Worm (Caenorhabditis elegans) whole organism, mixed stage, embryonic: Measurements from ENCODE around the gene prp-19.

Experiments used
- M03D4.4 ChIP-seq: sonication (generic microtip); optimal IDR thresholded peaks from 2 replicates; lab custom pipeline; 2017; ENCODE audit warnings: mild to moderate bottlenecking, missing genetic modification characterization, missing compliant biosample characterization
- bed-3 ChIP-seq: fragments of 200-800 bp; sonication (Bioruptor generic); optimal IDR thresholded peaks from 3 replicates; lab custom pipeline; 2018; ENCODE audit warnings: mild to moderate bottlenecking, missing genetic modification characterization, moderate library complexity, missing compliant biosample characterization
- blmp-1 ChIP-seq: fragments of 150-350 bp; optimal IDR thresholded peaks from 2 replicates; lab custom pipeline; 2014; ENCODE audit warnings: missing biosample characterization, missing genetic modification characterization
- ceh-39 ChIP-seq: fragments of 150-350 bp; optimal IDR thresholded peaks from 2 replicates; lab custom pipeline; 2014; ENCODE audit warnings: missing biosample characterization, missing genetic modification characterization
- ceh-43 ChIP-seq: fragments of 200-800 bp; sonication (Bioruptor generic); optimal IDR thresholded peaks from 2 replicates; lab custom pipeline; 2018; ENCODE audit warnings: mild to moderate bottlenecking, missing genetic modification characterization, moderate library complexity, missing compliant biosample characterization
- ceh-83 ChIP-seq: fragments of 200-800 bp; sonication (Bioruptor generic); optimal IDR thresholded peaks from 2 replicates; lab custom pipeline; 2018; ENCODE audit warnings: mild to moderate bottlenecking, missing genetic modification characterization, missing compliant biosample characterization
- ces-1 ChIP-seq: fragments of 150-350 bp; optimal IDR thresholded peaks from 2 replicates; lab custom pipeline; 2014; ENCODE audit warnings: missing biosample characterization, missing genetic modification reagents, missing genetic modification characterization
- cnd-1 ChIP-seq: fragments of 200-800 bp; sonication (Bioruptor generic); optimal IDR thresholded peaks from 2 replicates; lab custom pipeline; 2018; ENCODE audit warnings: mild to moderate bottlenecking, missing genetic modification characterization, missing compliant biosample characterization
- drap-1 ChIP-seq: fragments of 200-800 bp; sonication (Bioruptor generic); optimal IDR thresholded peaks from 3 replicates; lab custom pipeline; 2018; ENCODE audit warnings: mild to moderate bottlenecking, missing genetic modification characterization, missing compliant biosample characterization
- elt-1 ChIP-seq: sonication (generic microtip); optimal IDR thresholded peaks from 2 replicates; lab custom pipeline; 2017; ENCODE audit warnings: missing genetic modification characterization, mild to moderate bottlenecking, missing compliant biosample characterization, antibody characterized with exemption, moderate library complexity, borderline replicate concordance; ENCODE audit not compliant: insufficient read depth
- elt-3 ChIP-seq: fragments of 150-350 bp; optimal IDR thresholded peaks from 2 replicates; lab custom pipeline; 2014; ENCODE audit warnings: missing biosample characterization, missing genetic modification characterization
- flh-1 ChIP-seq: fragments of 200-800 bp; sonication (Bioruptor generic); optimal IDR thresholded peaks from 2 replicates; lab custom pipeline; 2018; ENCODE audit warnings: mild to moderate bottlenecking, missing genetic modification characterization, moderate library complexity, missing compliant biosample characterization
- ham-2 ChIP-seq: fragments of 200-800 bp; sonication (Bioruptor generic); optimal IDR thresholded peaks from 2 replicates; lab custom pipeline; 2018; ENCODE audit warnings: mild to moderate bottlenecking, missing genetic modification characterization, missing compliant biosample characterization
- hlh-1 ChIP-seq: fragments of 150-350 bp; optimal IDR thresholded peaks from 2 replicates; lab custom pipeline; 2014; ENCODE audit warnings: missing biosample characterization, missing genetic modification reagents, missing genetic modification characterization
- lin-32 ChIP-seq: fragments of 200-800 bp; sonication (Bioruptor generic); optimal IDR thresholded peaks from 2 replicates; lab custom pipeline; 2018; ENCODE audit warnings: mild to moderate bottlenecking, missing genetic modification characterization, missing compliant biosample characterization
- lsy-2 ChIP-seq: fragments of 150-350 bp; optimal IDR thresholded peaks from 2 replicates; lab custom pipeline; 2014; ENCODE audit warnings: missing biosample characterization, missing genetic modification characterization
- mab-5 ChIP-seq: fragments of 150-350 bp; optimal IDR thresholded peaks from 2 replicates; lab custom pipeline; 2014; ENCODE audit warnings: missing biosample characterization, missing genetic modification characterization
- mep-1 ChIP-seq: fragments of 150-350 bp; optimal IDR thresholded peaks from 2 replicates; lab custom pipeline; 2017; ENCODE audit warnings: missing biosample characterization, missing genetic modification reagents, missing genetic modification characterization, inconsistent platforms
- mls-2 ChIP-seq: sonication (generic microtip); optimal IDR thresholded peaks from 2 replicates; lab custom pipeline; 2016; ENCODE audit warnings: mild to moderate bottlenecking, missing genetic modification characterization, moderate library complexity, missing compliant biosample characterization
- nhr-12 ChIP-seq: fragments of 150-350 bp; optimal IDR thresholded peaks from 2 replicates; lab custom pipeline; 2014; ENCODE audit warnings: missing biosample characterization, missing genetic modification characterization
- nhr-2 ChIP-seq: fragments of 150-350 bp; optimal IDR thresholded peaks from 2 replicates; lab custom pipeline; 2014; ENCODE audit warnings: missing biosample characterization, missing genetic modification characterization
- nhr-237 ChIP-seq: fragments of 150-350 bp; optimal IDR thresholded peaks from 2 replicates; lab custom pipeline; 2014; ENCODE audit warnings: missing biosample characterization, missing genetic modification characterization
- nhr-28 ChIP-seq: fragments of 150-350 bp; optimal IDR thresholded peaks from 2 replicates; lab custom pipeline; 2014; ENCODE audit warnings: missing biosample characterization, missing genetic modification characterization
- nhr-76 ChIP-seq: sonication (generic microtip); optimal IDR thresholded peaks from 2 replicates; lab custom pipeline; 2017; ENCODE audit warnings: missing biosample characterization, missing genetic modification characterization
- pha-4 ChIP-seq: fragments of 150-350 bp; optimal IDR thresholded peaks from 2 replicates; lab custom pipeline; 2018; ENCODE audit warnings: missing biosample characterization, missing genetic modification reagents, missing genetic modification characterization
- sem-2 ChIP-seq: fragments of 200-800 bp; sonication (Bioruptor generic); optimal IDR thresholded peaks from 2 replicates; lab custom pipeline; 2018; ENCODE audit warnings: mild to moderate bottlenecking, missing genetic modification characterization, missing compliant biosample characterization
- snpc-4 ChIP-seq: fragments of 150-350 bp; optimal IDR thresholded peaks from 2 replicates; lab custom pipeline; 2014; ENCODE audit warnings: missing biosample characterization, missing genetic modification characterization
- sptf-1 ChIP-seq: sonication (generic microtip); optimal IDR thresholded peaks from 2 replicates; lab custom pipeline; 2017; ENCODE audit warnings: mild to moderate bottlenecking, missing genetic modification characterization, moderate library complexity, missing compliant biosample characterization
- tbx-8 ChIP-seq: fragments of 200-800 bp; sonication (Bioruptor generic); optimal IDR thresholded peaks from 2 replicates; lab custom pipeline; 2018; ENCODE audit warnings: mild to moderate bottlenecking, missing genetic modification characterization, moderate library complexity, missing compliant biosample characterization
- unc-120 ChIP-seq: sonication (generic microtip); optimal IDR thresholded peaks from 2 replicates; lab custom pipeline; 2017; ENCODE audit warnings: missing genetic modification characterization, missing compliant biosample characterization; ENCODE audit not compliant: poor library complexity, severe bottlenecking
- unc-39 ChIP-seq: fragments of 150-350 bp; optimal IDR thresholded peaks from 2 replicates; lab custom pipeline; 2014; ENCODE audit warnings: missing biosample characterization, missing genetic modification characterization
- unc-62 ChIP-seq: fragments of 150-350 bp; optimal IDR thresholded peaks from 2 replicates; lab custom pipeline; 2014; ENCODE audit warnings: missing biosample characterization, missing genetic modification reagents, missing genetic modification characterization
- zip-8 ChIP-seq: fragments of 150-350 bp; optimal IDR thresholded peaks from 2 replicates; lab custom pipeline; 2014; ENCODE audit warnings: missing biosample characterization, missing genetic modification characterization
- ztf-11 ChIP-seq: fragments of 150-350 bp; optimal IDR thresholded peaks from 2 replicates; lab custom pipeline; 2014; ENCODE audit warnings: missing biosample characterization, missing genetic modification characterization

The prp-19 gene

ce11 chrIII:5188426-5188825 is 16.6 kb upstream of the prp-19 start, which contains the start of gene K10D2.8:
Gene K10D2.8, plus strand, starts transcription at chrIII:5188726.
- TF ChIP-seq ceh-83 (GFP tag; lab: Kevin White, UChicago), result no peak
- TF ChIP-seq mls-2 (tag; lab: Kevin White, UChicago), result no peak
- no peak for TF ChIP-seq zip-8
- TF ChIP-seq pha-4 (tag; lab: Kevin White, UChicago), result no peak
- TF ChIP-seq drap-1 (GFP tag; lab: Kevin White, UChicago), result no peak
- TF ChIP-seq lsy-2, result no peak
- TF ChIP-seq flh-1 (GFP tag; lab: Kevin White, UChicago), result no peak
- TF ChIP-seq blmp-1 (tag; lab: Kevin White, UChicago), result no peak
- TF ChIP-seq snpc-4, result no peak
- no peak for TF ChIP-seq elt-3 (tag; lab: Kevin White, UChicago)
- TF ChIP-seq ceh-43 (GFP tag; lab: Kevin White, UChicago), result no peak
- no peak for TF ChIP-seq lin-32 (GFP tag; lab: Kevin White, UChicago)
- no peak for TF ChIP-seq hlh-1 (tag; lab: Kevin White, UChicago)
- no peak for TF ChIP-seq nhr-2 (tag; lab: Kevin White, UChicago)
- no peak for TF ChIP-seq unc-39
- no peak for TF ChIP-seq unc-120 (tag; lab: Kevin White, UChicago)
- TF ChIP-seq nhr-76 (tag; lab: Kevin White, UChicago), result no peak

- TF ChIP-seq mab-5 (tag; lab: Kevin White, UChicago) (no peak), M03D4.4 (tag; lab: Kevin White, UChicago) (no peak), nhr-28 (tag; lab: Kevin White, UChicago) (no peak), lsy-2 (no peak), ham-2 (GFP tag; lab: Kevin White, UChicago) (no peak), unc-120 (tag; lab: Kevin White, UChicago) (no peak), nhr-237 (no peak), blmp-1 (tag; lab: Kevin White, UChicago) (no peak), lin-32 (GFP tag; lab: Kevin White, UChicago) (no peak), pha-4 (tag; lab: Kevin White, UChicago) (no peak), elt-3 (tag; lab: Kevin White, UChicago) (no peak), flh-1 (GFP tag; lab: Kevin White, UChicago) (no peak), sem-2 (no peak), mep-1 (tag; lab: Kevin White, UChicago) (no peak), ztf-11 (no peak), nhr-12 (tag; lab: Kevin White, UChicago) (no peak), nhr-2 (tag; lab: Kevin White, UChicago) (no peak)
- TF ChIP-seq, all 35 proteins: peak for 0
Measured at ce11 chrIII:5185620-5186019, 13.8 kb upstream of the prp-19 start, which contains the start of gene pup-2. Gene pup-2, plus strand, starts transcription at chrIII:5185920.

- TF ChIP-seq cnd-1 (tag; lab: Kevin White, UChicago), result peak; percentile 85
- no peak for TF ChIP-seq drap-1 (GFP tag; lab: Kevin White, UChicago)
- no peak for TF ChIP-seq mab-5 (tag; lab: Kevin White, UChicago)
- no peak for TF ChIP-seq nhr-76 (tag; lab: Kevin White, UChicago)
- TF ChIP-seq hlh-1 (tag; lab: Kevin White, UChicago), result no peak
- no peak for TF ChIP-seq pha-4 (tag; lab: Kevin White, UChicago)
- TF ChIP-seq blmp-1 (tag; lab: Kevin White, UChicago), result no peak
- no peak for TF ChIP-seq mls-2 (tag; lab: Kevin White, UChicago)
- peak; percentile 89 for TF ChIP-seq lin-32 (GFP tag; lab: Kevin White, UChicago)
- TF ChIP-seq unc-62 (GFP tag; lab: Kevin White, UChicago), result peak; percentile 1
- TF ChIP-seq flh-1 (GFP tag; lab: Kevin White, UChicago), result no peak
- no peak for TF ChIP-seq snpc-4
- TF ChIP-seq zip-8, result no peak
- no peak for TF ChIP-seq ceh-43 (GFP tag; lab: Kevin White, UChicago)
- no peak for TF ChIP-seq nhr-2 (tag; lab: Kevin White, UChicago)
- peak; percentile 62 for TF ChIP-seq ces-1 (GFP tag; lab: Kevin White, UChicago)
- TF ChIP-seq unc-39, result no peak
- TF ChIP-seq sptf-1 (tag; lab: Kevin White, UChicago), result no peak
- no peak for TF ChIP-seq bed-3 (GFP tag; lab: Kevin White, UChicago)
- TF ChIP-seq tbx-8 (GFP tag; lab: Kevin White, UChicago), result no peak
- no peak for TF ChIP-seq nhr-12 (tag; lab: Kevin White, UChicago)
- no peak for TF ChIP-seq ztf-11
- no peak for TF ChIP-seq ham-2 (GFP tag; lab: Kevin White, UChicago)
Measured at ce11 chrIII:5183372-5183771, 11.5 kb upstream of the prp-19 start.

- TF ChIP-seq ces-1 (GFP tag; lab: Kevin White, UChicago), result no peak
- no peak for TF ChIP-seq ceh-39 (tag; lab: Kevin White, UChicago)
- TF ChIP-seq nhr-2 (tag; lab: Kevin White, UChicago), result no peak
- no peak for TF ChIP-seq elt-3 (tag; lab: Kevin White, UChicago)
- TF ChIP-seq unc-120 (tag; lab: Kevin White, UChicago), result no peak
- no peak for TF ChIP-seq cnd-1 (tag; lab: Kevin White, UChicago)
- no peak for TF ChIP-seq nhr-28 (tag; lab: Kevin White, UChicago)
- TF ChIP-seq unc-62 (GFP tag; lab: Kevin White, UChicago), result no peak
- TF ChIP-seq tbx-8 (GFP tag; lab: Kevin White, UChicago), result no peak
- no peak for TF ChIP-seq M03D4.4 (tag; lab: Kevin White, UChicago)
- no peak for TF ChIP-seq drap-1 (GFP tag; lab: Kevin White, UChicago)
- no peak for TF ChIP-seq ztf-11
- TF ChIP-seq ceh-83 (GFP tag; lab: Kevin White, UChicago), result no peak
- no peak for TF ChIP-seq blmp-1 (tag; lab: Kevin White, UChicago)
- TF ChIP-seq flh-1 (GFP tag; lab: Kevin White, UChicago), result no peak
- no peak for TF ChIP-seq mep-1 (tag; lab: Kevin White, UChicago)
- no peak for TF ChIP-seq elt-1 (tag; lab: Kevin White, UChicago)
- no peak for TF ChIP-seq unc-39
- TF ChIP-seq lsy-2, result no peak
- TF ChIP-seq ceh-43 (GFP tag; lab: Kevin White, UChicago), result no peak
Measured at ce11 chrIII:5181641-5182040, 9.8 kb upstream of the prp-19 start.
